Worm (Caenorhabditis elegans) whole organism, L2 larva: ENCODE data around the gene math-42.

ENCODE experiments used
- elt-3 ChIP-seq: sonication (generic microtip); optimal IDR thresholded peaks from 2 replicates; lab custom pipeline; 2017; ENCODE audit warnings: missing biosample characterization, missing genetic modification characterization
- nhr-237 ChIP-seq: fragments of 150-350 bp; optimal IDR thresholded peaks from 2 replicates; lab custom pipeline; 2014; ENCODE audit warnings: missing biosample characterization, missing genetic modification characterization

DNA sequence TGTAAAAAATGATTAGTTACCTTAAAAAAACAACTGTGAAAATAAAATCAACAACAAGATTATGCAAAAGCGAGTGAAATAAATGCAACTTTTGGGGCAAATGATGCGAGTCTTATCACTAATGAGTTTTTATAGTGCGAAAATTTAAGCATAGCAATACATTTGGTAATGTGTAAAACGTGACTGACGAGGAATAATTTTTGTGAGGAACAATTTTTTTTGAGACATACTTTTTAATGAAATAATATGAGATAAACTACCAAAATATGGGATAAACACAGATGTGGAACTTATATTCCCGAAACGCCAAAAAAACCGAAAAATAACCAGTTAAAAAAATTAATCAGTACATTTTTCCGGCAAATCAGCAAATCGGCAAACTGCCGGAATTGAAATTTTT is 19.3 kb upstream of the math-42 start, which contains the start of gene F07E5.9:
- no peak for TF ChIP-seq nhr-237 (tag; lab: Kevin White, UChicago)
- no peak for TF ChIP-seq elt-3 (tag; lab: Kevin White, UChicago)
